Fruit fly (Drosophila melanogaster) whole organism, embryonic: ENCODE data around the gene gry.

Experiments
- BEAF-32 ChIP-seq: fragments of 200-800 bp; sonication (Bioruptor generic); optimal IDR thresholded peaks from 3 replicates; lab custom pipeline; 2017; ENCODE audit warnings: missing biosample characterization, missing genetic modification characterization, mild to moderate bottlenecking, moderate library complexity, missing genetic modification reagents
- CG10462 ChIP-seq: fragments of 200-800 bp; sonication (Bioruptor generic); optimal IDR thresholded peaks from 2 replicates; lab custom pipeline; 2016; ENCODE audit warnings: missing biosample characterization, missing genetic modification characterization
- CG10543 ChIP-seq: fragments of 200-800 bp; sonication (Bioruptor generic); optimal IDR thresholded peaks from 3 replicates; lab custom pipeline; 2017; ENCODE audit warnings: missing biosample characterization, mild to moderate bottlenecking, missing genetic modification characterization, moderate library complexity
- CG10565 ChIP-seq: fragments of 200-800 bp; sonication (Bioruptor generic); optimal IDR thresholded peaks from 3 replicates; lab custom pipeline; 2016; ENCODE audit warnings: missing biosample characterization, mild to moderate bottlenecking, missing genetic modification characterization
- CG12744 ChIP-seq: fragments of 200-800 bp; sonication (Bioruptor generic); optimal IDR thresholded peaks from 2 replicates; lab custom pipeline; 2016; ENCODE audit warnings: missing biosample characterization, missing genetic modification characterization
- CG15011 ChIP-seq: fragments of 200-800 bp; sonication (Bioruptor generic); optimal IDR thresholded peaks from 3 replicates; lab custom pipeline; 2018; ENCODE audit warnings: missing biosample characterization, mild to moderate bottlenecking, missing genetic modification characterization
- CG15073 ChIP-seq: fragments of 200-800 bp; sonication (Bioruptor generic); optimal IDR thresholded peaks from 2 replicates; lab custom pipeline; 2016; ENCODE audit warnings: missing biosample characterization, missing genetic modification characterization
- CG1602 ChIP-seq: fragments of 200-800 bp; sonication (Bioruptor generic); optimal IDR thresholded peaks from 3 replicates; lab custom pipeline; 2016; ENCODE audit warnings: missing biosample characterization, missing genetic modification characterization
- CG16813 ChIP-seq: fragments of 200-800 bp; sonication (Bioruptor generic); IDR thresholded peaks from 3 replicates; pipeline ENCODE4 v1.3.6; 2022; ENCODE audit warnings: missing biosample characterization, missing genetic modification characterization; ENCODE audit not compliant: partially characterized antibody
- CG1832 ChIP-seq: fragments of 200-800 bp; sonication (Bioruptor generic); optimal IDR thresholded peaks from 2 replicates; lab custom pipeline; 2017; ENCODE audit warnings: missing biosample characterization, mild to moderate bottlenecking, missing genetic modification characterization, inconsistent platforms
- CG2120 ChIP-seq: fragments of 200-800 bp; sonication (Bioruptor generic); optimal IDR thresholded peaks from 3 replicates; lab custom pipeline; 2016; ENCODE audit warnings: missing biosample characterization, missing genetic modification characterization
- CG2202 ChIP-seq: fragments of 200-800 bp; sonication (Bioruptor generic); optimal IDR thresholded peaks from 2 replicates; lab custom pipeline; 2018; ENCODE audit warnings: missing biosample characterization, mild to moderate bottlenecking, missing genetic modification characterization
- CG2712 ChIP-seq: fragments of 200-800 bp; optimal IDR thresholded peaks from 3 replicates; lab custom pipeline; 2019; ENCODE audit warnings: missing biosample characterization, mild to moderate bottlenecking, missing genetic modification characterization, moderate library complexity
- CG32767 ChIP-seq: fragments of 200-800 bp; sonication (Bioruptor generic); IDR thresholded peaks from 2 replicates; pipeline ENCODE4 v1.3.6; 2022; ENCODE audit warnings: missing biosample characterization, missing genetic modification characterization
- CG33557 ChIP-seq: fragments of 200-800 bp; sonication (Bioruptor generic); optimal IDR thresholded peaks from 2 replicates; lab custom pipeline; 2019; ENCODE audit warnings: missing biosample characterization, mild to moderate bottlenecking, missing genetic modification characterization, moderate library complexity
- CG4404 ChIP-seq: fragments of 200-800 bp; sonication (Bioruptor generic); IDR thresholded peaks from 2 replicates; pipeline ENCODE4 v1.3.6; 2022; ENCODE audit warnings: missing biosample characterization, missing genetic modification characterization
- CG6813 ChIP-seq: fragments of 200-800 bp; sonication (Bioruptor generic); optimal IDR thresholded peaks from 2 replicates; lab custom pipeline; 2017; ENCODE audit warnings: missing biosample characterization, missing genetic modification characterization, mild to moderate bottlenecking, moderate library complexity, missing genetic modification reagents
- CG7357 ChIP-seq: fragments of 200-800 bp; sonication (Bioruptor generic); IDR thresholded peaks from 3 replicates; pipeline ENCODE4 v1.3.6; 2022; ENCODE audit warnings: missing biosample characterization, missing genetic modification characterization
- CG7745 ChIP-seq: fragments of 200-800 bp; sonication (Bioruptor generic); optimal IDR thresholded peaks from 2 replicates; lab custom pipeline; 2018; ENCODE audit warnings: missing biosample characterization, mild to moderate bottlenecking, missing genetic modification characterization, moderate library complexity
- CG7786 ChIP-seq: fragments of 200-800 bp; sonication (Bioruptor generic); optimal IDR thresholded peaks from 2 replicates; lab custom pipeline; 2016; ENCODE audit warnings: missing biosample characterization, missing genetic modification characterization
- CG8388 ChIP-seq: fragments of 200-800 bp; sonication (Bioruptor generic); optimal IDR thresholded peaks from 2 replicates; lab custom pipeline; 2019; ENCODE audit warnings: missing biosample characterization, mild to moderate bottlenecking, missing genetic modification characterization, moderate library complexity
- CG9817 ChIP-seq: fragments of 200-800 bp; sonication (Bioruptor generic); optimal IDR thresholded peaks from 2 replicates; lab custom pipeline; 2018; ENCODE audit warnings: missing biosample characterization, mild to moderate bottlenecking, missing genetic modification characterization, moderate library complexity
- D19B ChIP-seq: fragments of 200-800 bp; sonication (Bioruptor generic); optimal IDR thresholded peaks from 2 replicates; lab custom pipeline; 2017; ENCODE audit warnings: missing biosample characterization, mild to moderate bottlenecking, missing genetic modification characterization
- Doc2 ChIP-seq: fragments of 200-800 bp; sonication (Bioruptor generic); IDR thresholded peaks from 2 replicates; pipeline ENCODE4 v1.3.6; 2022; ENCODE audit warnings: missing biosample characterization, missing genetic modification characterization
- GATAe ChIP-seq: fragments of 200-800 bp; sonication (Bioruptor generic); conservative IDR thresholded peaks from 2 replicates; pipeline ENCODE4 v1.3.6; 2022; ENCODE audit warnings: missing biosample characterization, missing genetic modification characterization
- Gug ChIP-seq: fragments of 200-800 bp; sonication (Bioruptor generic); IDR thresholded peaks from 4 replicates; pipeline ENCODE4 v1.3.6; 2022; ENCODE audit warnings: missing biosample characterization, missing genetic modification characterization
- Med ChIP-seq: fragments of 200-800 bp; sonication (Bioruptor generic); peaks from one replicate; lab custom pipeline; 2016; ENCODE audit warnings: missing biosample characterization, missing genetic modification characterization, mild to moderate bottlenecking, inconsistent platforms, moderate library complexity
- Meics ChIP-seq: fragments of 200-800 bp; sonication (Bioruptor generic); optimal IDR thresholded peaks from 2 replicates; lab custom pipeline; 2017; ENCODE audit warnings: missing biosample characterization, mild to moderate bottlenecking, missing genetic modification characterization
- Nf-YA ChIP-seq: fragments of 200-800 bp; sonication (Bioruptor generic); IDR thresholded peaks from 2 replicates; pipeline ENCODE4 v1.3.6; 2022; ENCODE audit warnings: missing biosample characterization, missing genetic modification characterization
- Trl ChIP-seq, 3 experiments: fragments of >200 bp in 2 of 3; fragments of 200-800 bp in 1 of 3; sonication (Bioruptor generic) in 1 of 3; optimal IDR thresholded peaks; 2 replicates in 1 of 3; 3 replicates in 2 of 3; lab custom pipeline; 2016 to 2017; ENCODE audit warnings: missing biosample characterization in 1 of 3, missing genetic modification characterization in 1 of 3
- ase ChIP-seq: fragments of 200-800 bp; sonication (Bioruptor generic); IDR thresholded peaks from 3 replicates; pipeline ENCODE4 v1.3.6; 2022; ENCODE audit warnings: missing biosample characterization, missing genetic modification characterization
- bcd ChIP-seq: fragments of 200-800 bp; sonication (Bioruptor generic); optimal IDR thresholded peaks from 2 replicates; lab custom pipeline; 2017; ENCODE audit warnings: missing biosample characterization, mild to moderate bottlenecking, missing genetic modification characterization
- bowl ChIP-seq: fragments of 200-800 bp; sonication (Bioruptor generic); IDR thresholded peaks from 2 replicates; pipeline ENCODE4 v1.3.6; 2022; ENCODE audit warnings: missing biosample characterization, missing genetic modification characterization
- cas ChIP-seq: fragments of 200-800 bp; sonication (Bioruptor generic); IDR thresholded peaks from 2 replicates; pipeline ENCODE4 v1.3.6; 2022; ENCODE audit warnings: missing biosample characterization, missing genetic modification characterization
- croc ChIP-seq: fragments of 200-800 bp; sonication (Bioruptor generic); conservative IDR thresholded peaks from 3 replicates; pipeline ENCODE4 v1.3.6; 2022; ENCODE audit warnings: missing biosample characterization, missing genetic modification characterization
- ems ChIP-seq: fragments of 200-800 bp; sonication (Bioruptor generic); optimal IDR thresholded peaks from 3 replicates; lab custom pipeline; 2016; ENCODE audit warnings: missing biosample characterization, missing genetic modification characterization
- ftz-f1 ChIP-seq: fragments of 200-800 bp; sonication (Bioruptor generic); optimal IDR thresholded peaks from 2 replicates; lab custom pipeline; 2016; ENCODE audit warnings: missing biosample characterization, missing genetic modification characterization
- gcm2 ChIP-seq: fragments of 200-800 bp; sonication (Bioruptor generic); optimal IDR thresholded peaks from 2 replicates; lab custom pipeline; 2016; ENCODE audit warnings: missing biosample characterization, missing genetic modification characterization
- gfzf ChIP-seq: fragments of 200-800 bp; sonication (Bioruptor generic); optimal IDR thresholded peaks from 2 replicates; lab custom pipeline; 2016; ENCODE audit warnings: missing biosample characterization, mild to moderate bottlenecking, missing genetic modification characterization, moderate library complexity
- insv ChIP-seq, 2 experiments: fragments of 200-800 bp; sonication (Bioruptor generic); optimal IDR thresholded peaks; 3 replicates each; lab custom pipeline; 2016 to 2018; ENCODE audit warnings: missing biosample characterization in 2 of 2, missing genetic modification characterization in 2 of 2
- kni ChIP-seq: fragments of 200-800 bp; sonication (Bioruptor generic); optimal IDR thresholded peaks from 3 replicates; lab custom pipeline; 2017; ENCODE audit warnings: mild to moderate bottlenecking, missing biosample characterization, missing genetic modification reagents, missing genetic modification characterization
- lola ChIP-seq, 3 experiments: fragments of >200 bp in 2 of 3; fragments of 200-800 bp in 1 of 3; sonication (Bioruptor generic) in 1 of 3; optimal IDR thresholded peaks; 2 replicates each; lab custom pipeline; 2017 to 2019; ENCODE audit warnings: missing biosample characterization in 3 of 3, missing genetic modification characterization in 3 of 3, mild to moderate bottlenecking in 1 of 3, moderate library complexity in 1 of 3
- maf-S ChIP-seq: fragments of 200-800 bp; sonication (Bioruptor generic); optimal IDR thresholded peaks from 2 replicates; lab custom pipeline; 2016; ENCODE audit warnings: missing biosample characterization, missing genetic modification characterization
- pum ChIP-seq: fragments of 200-800 bp; sonication (Bioruptor generic); optimal IDR thresholded peaks from 2 replicates; lab custom pipeline; 2016; ENCODE audit warnings: missing biosample characterization, missing genetic modification characterization
- slou ChIP-seq: fragments of 200-800 bp; sonication (Bioruptor generic); optimal IDR thresholded peaks from 3 replicates; lab custom pipeline; 2016; ENCODE audit warnings: missing biosample characterization, missing genetic modification characterization
- ssp ChIP-seq: fragments of 200-800 bp; sonication (Bioruptor generic); IDR thresholded peaks from 2 replicates; pipeline ENCODE4 v1.3.6; 2022; ENCODE audit warnings: missing biosample characterization, missing genetic modification characterization
- ttk ChIP-seq: fragments of 200-800 bp; sonication (Bioruptor generic); IDR thresholded peaks from 2 replicates; pipeline ENCODE4 v2.1.2; 2022; ENCODE audit warnings: missing biosample characterization, missing genetic modification characterization
- usp ChIP-seq: fragments of >200 bp; optimal IDR thresholded peaks from 2 replicates; lab custom pipeline; 2017; ENCODE audit warnings: missing biosample characterization, missing genetic modification characterization
- vvl ChIP-seq: fragments of 200-800 bp; sonication (Bioruptor generic); IDR thresholded peaks from 2 replicates; pipeline ENCODE4 v1.3.6; 2022; ENCODE audit warnings: missing biosample characterization, missing genetic modification characterization
- wdn ChIP-seq: fragments of 200-800 bp; sonication (Bioruptor generic); IDR thresholded peaks from 2 replicates; pipeline ENCODE4 v1.3.6; 2022; ENCODE audit warnings: missing biosample characterization, missing genetic modification characterization

Gene gry

DNA sequence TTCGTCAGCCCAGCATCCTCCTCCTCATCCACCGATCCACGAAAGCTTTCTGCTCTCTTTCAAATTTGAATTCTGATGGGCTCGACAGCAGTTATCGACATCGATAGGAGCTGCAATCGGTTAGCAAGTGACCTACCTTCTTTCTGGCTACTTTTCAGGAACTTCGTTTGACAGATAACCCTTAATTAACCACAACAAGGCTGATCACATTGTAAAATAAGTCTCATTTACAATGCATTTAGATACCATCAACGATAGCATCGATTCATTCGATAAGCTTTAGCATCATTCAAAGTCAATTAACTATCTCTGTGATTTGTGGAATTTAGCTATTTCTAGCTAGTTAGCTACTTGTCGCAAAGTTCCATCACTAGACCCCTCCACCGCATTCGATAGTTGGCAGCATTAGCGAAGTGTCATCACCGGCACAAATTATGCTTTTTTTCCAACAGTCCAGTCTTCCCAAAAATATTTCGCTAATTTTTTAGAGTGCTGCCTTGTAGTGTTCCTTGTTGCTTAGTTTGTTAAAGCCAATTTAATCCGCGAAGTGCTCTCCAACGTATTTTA, 20.3 kb upstream of the gry start, which contains the start of the genes MnM and Girdin (continued):
- TF ChIP-seq insv (GFP tag; optimal IDR thresholded peaks at IDR 0.05; lab: Kevin White, UChicago) (no peak), CG7745 (no peak), CG4404 (GFP tag; lab: Robert Waterston, UW) (peak; percentile 28; the same call in 1 of the 2 replicates), CG7786 (GFP tag; lab: Kevin White, UChicago) (peak; percentile 86), Nf-YA (GFP tag; lab: Robert Waterston, UW) (no peak), Meics (GFP tag; lab: Kevin White, UChicago) (peak; percentile 22), maf-S (GFP tag; lab: Kevin White, UChicago) (peak; percentile 75), CG6813 (GFP tag; lab: Kevin White, UChicago) (no peak), CG2202 (tag; lab: Kevin White, UChicago) (no peak), CG10565 (GFP tag; lab: Kevin White, UChicago) (no peak), bowl (GFP tag; lab: Robert Waterston, UW) (no peak), gfzf (GFP tag; lab: Kevin White, UChicago) (peak; percentile 34), croc (GFP tag; lab: Robert Waterston, UW) (no peak), CG12744 (GFP tag; lab: Kevin White, UChicago) (peak; percentile 25), ssp (GFP tag; lab: Robert Waterston, UW) (peak; percentile 66), ttk (no peak), CG8388 (GFP tag; lab: Kevin White, UChicago) (no peak), gcm2 (GFP tag; lab: Kevin White, UChicago) (no peak), CG2120 (GFP tag; lab: Kevin White, UChicago) (peak; percentile 91), slou (GFP tag; lab: Kevin White, UChicago) (no peak), Gug (peak; percentile 56; the same call in 2 of the 4 replicates), CG16813 (peak; percentile 88), bcd (GFP tag; lab: Kevin White, UChicago) (no peak), vvl (peak; percentile 41; the same call in 1 of the 2 replicates), CG15011 (no peak), wdn (no peak), pum (GFP tag; lab: Kevin White, UChicago) (peak; percentile 79), CG7357 (GFP tag; lab: Robert Waterston, UW) (no peak), CG15073 (GFP tag; lab: Kevin White, UChicago) (no peak), CG10462 (peak; percentile 55), ftz-f1 (GFP tag; lab: Kevin White, UChicago) (no peak), Trl (optimal IDR thresholded peaks at IDR 0.05; lab: Kevin White, UChicago) (peak in 1 of 2 experiments; percentile 22), Trl (GFP tag; optimal IDR thresholded peaks at IDR 0.05; lab: Kevin White, UChicago) (peak; percentile 77), CG9817 (peak; percentile 67), BEAF-32 (GFP tag; lab: Kevin White, UChicago) (peak; percentile 96), ems (GFP tag; lab: Kevin White, UChicago) (peak; percentile 50), CG1602 (peak; percentile 32), cas (GFP tag; lab: Robert Waterston, UW) (0 out of 2 replicates have a peak, but pooled peaks have one; percentile 19), usp (no peak), kni (no peak), CG2712 (tag; lab: Kevin White, UChicago) (peak; percentile 55), Med (GFP tag; lab: Kevin White, UChicago) (peak; percentile 94), CG1832 (GFP tag; lab: Kevin White, UChicago) (no peak), CG32767 (GFP tag; lab: Robert Waterston, UW) (no peak), CG33557 (GFP tag; lab: Kevin White, UChicago) (peak; percentile 40), CG10543 (GFP tag; lab: Kevin White, UChicago) (peak; percentile 64), D19B (GFP tag; lab: Kevin White, UChicago) (no peak), ase (no peak), Doc2 (GFP tag; lab: Robert Waterston, UW) (no peak), lola (GFP tag; optimal IDR thresholded peaks at IDR 0.05; lab: Kevin White, UChicago) (peak in 1 of 3 experiments; percentile 58), GATAe (GFP tag; lab: Robert Waterston, UW) (no peak)
